Worm (Caenorhabditis elegans) whole organism, early embryonic: ENCODE measurements around the gene lgc-46.

Source experiments
- B0310.2 ChIP-seq: sonication (generic microtip); optimal IDR thresholded peaks from 2 replicates; lab custom pipeline; 2016; ENCODE audit warnings: mild to moderate bottlenecking, missing genetic modification characterization, missing compliant biosample characterization
- F13C5.2 ChIP-seq: sonication (generic microtip); optimal IDR thresholded peaks from 2 replicates; lab custom pipeline; 2017; ENCODE audit warnings: mild to moderate bottlenecking, missing genetic modification characterization, inconsistent platforms, missing compliant biosample characterization
- aly-1 ChIP-seq: sonication (generic microtip); optimal IDR thresholded peaks from 2 replicates; lab custom pipeline; 2016; ENCODE audit warnings: missing genetic modification characterization, missing compliant biosample characterization
- ama-1 ChIP-seq: fragments of 150-350 bp; optimal IDR thresholded peaks from 2 replicates; lab custom pipeline; 2014
- ceh-13 ChIP-seq: fragments of 200-800 bp; sonication (Bioruptor generic); optimal IDR thresholded peaks from 2 replicates; lab custom pipeline; 2018; ENCODE audit warnings: mild to moderate bottlenecking, missing genetic modification characterization, missing compliant biosample characterization
- ceh-36 ChIP-seq: sonication (generic microtip); optimal IDR thresholded peaks from 2 replicates; lab custom pipeline; 2016; ENCODE audit warnings: missing genetic modification characterization, inconsistent platforms, missing compliant biosample characterization
- ets-7 ChIP-seq: sonication (generic microtip); optimal IDR thresholded peaks from 2 replicates; lab custom pipeline; 2016; ENCODE audit warnings: missing genotype, missing genetic modification characterization, missing compliant biosample characterization
- flt-1 ChIP-seq: fragments of 200-800 bp; sonication (Bioruptor generic); IDR thresholded peaks from 2 replicates; pipeline ENCODE4 v1.3.6; 2022; ENCODE audit warnings: missing genetic modification characterization, missing compliant biosample characterization
- hmbx-1 ChIP-seq: sonication (generic microtip); optimal IDR thresholded peaks from 2 replicates; lab custom pipeline; 2016; ENCODE audit warnings: mild to moderate bottlenecking, missing genetic modification characterization, missing compliant biosample characterization
- hmg-4 ChIP-seq: fragments of 200-800 bp; sonication (Bioruptor generic); optimal IDR thresholded peaks from 2 replicates; lab custom pipeline; 2018; ENCODE audit warnings: mild to moderate bottlenecking, missing genetic modification characterization, missing compliant biosample characterization
- hnd-1 ChIP-seq: sonication (generic microtip); optimal IDR thresholded peaks from 2 replicates; lab custom pipeline; 2016; ENCODE audit warnings: missing genetic modification characterization, missing compliant biosample characterization
- pes-1 ChIP-seq: fragments of 200-800 bp; sonication (Bioruptor generic); IDR thresholded peaks from 2 replicates; pipeline ENCODE4 v1.3.6; 2022; ENCODE audit warnings: missing genetic modification reagents, missing genetic modification characterization, missing compliant biosample characterization
- scrt-1 ChIP-seq: fragments of 200-800 bp; sonication (Bioruptor generic); IDR thresholded peaks from 2 replicates; pipeline ENCODE4 v1.3.6; 2022; ENCODE audit warnings: missing genetic modification characterization, missing compliant biosample characterization
- sea-1 ChIP-seq: fragments of 200-800 bp; sonication (Bioruptor generic); conservative IDR thresholded peaks from 2 replicates; pipeline ENCODE4 v1.3.6; 2022; ENCODE audit warnings: missing genetic modification characterization, missing compliant biosample characterization
- tbx-11 ChIP-seq: fragments of 200-800 bp; sonication (Bioruptor generic); IDR thresholded peaks from 2 replicates; pipeline ENCODE4 v1.3.6; 2022; ENCODE audit warnings: missing genetic modification characterization, missing compliant biosample characterization
- tbx-37 ChIP-seq: fragments of 200-800 bp; sonication (Bioruptor generic); conservative IDR thresholded peaks from 2 replicates; pipeline ENCODE4 v1.3.6; 2022; ENCODE audit warnings: missing genetic modification reagents, missing genetic modification characterization, missing compliant biosample characterization
- tra-4 ChIP-seq: sonication (generic microtip); optimal IDR thresholded peaks from 2 replicates; lab custom pipeline; 2017; ENCODE audit warnings: missing genetic modification characterization, missing compliant biosample characterization

The lgc-46 gene

ce11 chrIII:1136827-1137378 lies 1.1 kb upstream of the lgc-46 start:
- TF ChIP-seq F13C5.2 (tag; lab: Kevin White, UChicago) (no peak), hmg-4 (GFP tag; lab: Kevin White, UChicago) (peak; percentile 5), ceh-36 (tag; lab: Kevin White, UChicago) (no peak), flt-1 (GFP tag; lab: Robert Waterston, UW) (no peak)

ce11 chrIII:1131532-1131931 lies 4.3 kb downstream of the lgc-46 start:
- TF ChIP-seq tra-4 (tag; lab: Kevin White, UChicago) = no peak
- no peak for TF ChIP-seq B0310.2 (tag; lab: Kevin White, UChicago)
- TF ChIP-seq flt-1 (GFP tag; lab: Robert Waterston, UW) = no peak
- no peak for TF ChIP-seq hmg-4 (GFP tag; lab: Kevin White, UChicago)
- no peak for TF ChIP-seq F13C5.2 (tag; lab: Kevin White, UChicago)
- TF ChIP-seq tbx-11 (GFP tag; lab: Robert Waterston, UW) = no peak
- TF ChIP-seq scrt-1 (GFP tag; lab: Robert Waterston, UW) = no peak
- no peak for TF ChIP-seq tbx-37 (GFP tag; lab: Robert Waterston, UW)
- TF ChIP-seq ceh-13 (GFP tag; lab: Kevin White, UChicago) = no peak
- no peak for TF ChIP-seq pes-1 (GFP tag; lab: Robert Waterston, UW)
- TF ChIP-seq hmbx-1 (tag; lab: Kevin White, UChicago) = no peak
- no peak for TF ChIP-seq ets-7 (tag; lab: Kevin White, UChicago)
- no peak for TF ChIP-seq ceh-36 (tag; lab: Kevin White, UChicago)

- TF ChIP-seq tbx-11 (GFP tag; lab: Robert Waterston, UW) (no peak), ets-7 (tag; lab: Kevin White, UChicago) (no peak), tbx-37 (GFP tag; lab: Robert Waterston, UW) (no peak), hmg-4 (GFP tag; lab: Kevin White, UChicago) (no peak), F13C5.2 (tag; lab: Kevin White, UChicago) (no peak)
These were observed 10.3 kb downstream of the lgc-46 start for ce11 chrIII:1125494-1125893.

ce11 chrIII:1122239-1122638 lies 13.6 kb downstream of the lgc-46 start:
- TF ChIP-seq hmbx-1 (tag; lab: Kevin White, UChicago) = peak; percentile 18
- TF ChIP-seq scrt-1 (GFP tag; lab: Robert Waterston, UW) = peak; percentile 83
- TF ChIP-seq ama-1 = no peak
- TF ChIP-seq F13C5.2 (tag; lab: Kevin White, UChicago) = peak; percentile 64
- TF ChIP-seq ceh-13 (GFP tag; lab: Kevin White, UChicago) = peak; percentile 25
- peak; percentile 28 for TF ChIP-seq aly-1 (tag; lab: Kevin White, UChicago)
- peak; percentile 44 for TF ChIP-seq ets-7 (tag; lab: Kevin White, UChicago)
- TF ChIP-seq pes-1 (GFP tag; lab: Robert Waterston, UW) = peak; percentile 80
- peak; percentile 84 for TF ChIP-seq hmg-4 (GFP tag; lab: Kevin White, UChicago)
- TF ChIP-seq tbx-11 (GFP tag; lab: Robert Waterston, UW) = peak; percentile 79
- TF ChIP-seq B0310.2 (tag; lab: Kevin White, UChicago) = peak; percentile 51
- 0 out of 2 replicates have a peak, but pooled peaks have one; percentile 60 for TF ChIP-seq sea-1 (GFP tag; lab: Robert Waterston, UW)
- peak; percentile 67 for TF ChIP-seq ceh-36 (tag; lab: Kevin White, UChicago)
- TF ChIP-seq tra-4 (tag; lab: Kevin White, UChicago) = no peak
- peak; percentile 28 for TF ChIP-seq hnd-1 (tag; lab: Kevin White, UChicago)
- TF ChIP-seq tbx-37 (GFP tag; lab: Robert Waterston, UW) = peak; percentile 57
- TF ChIP-seq flt-1 (GFP tag; lab: Robert Waterston, UW) = peak; percentile 69

ce11 chrIII:1115793-1116516 lies 19.9 kb downstream of the lgc-46 start, which contains the start of the genes F58B6.1 and acsd-1:
Gene F58B6.1, minus strand, starts transcription at chrIII:1115925.
Gene acsd-1, plus strand, starts transcription at chrIII:1116466.
- TF ChIP-seq F13C5.2 (tag; lab: Kevin White, UChicago) = no peak
- TF ChIP-seq flt-1 (GFP tag; lab: Robert Waterston, UW) = no peak

ce11 chrIII:1102908-1103307 lies 32.9 kb downstream of the lgc-46 start, which contains the start of gene exc-6:
Gene exc-6, plus strand, starts transcription at chrIII:1103208.
- TF ChIP-seq ceh-13 (GFP tag; lab: Kevin White, UChicago) = no peak
- no peak for TF ChIP-seq hmg-4 (GFP tag; lab: Kevin White, UChicago)

- TF ChIP-seq ceh-36 (tag; lab: Kevin White, UChicago) (peak; percentile 89), tbx-37 (GFP tag; lab: Robert Waterston, UW) (no peak)
These were observed 36.3 kb downstream of the lgc-46 start for ce11 chrIII:1099523-1099922.

ce11 chrIII:1094391-1094790 lies 41.4 kb downstream of the lgc-46 start:
- no peak for TF ChIP-seq aly-1 (tag; lab: Kevin White, UChicago)
- TF ChIP-seq hnd-1 (tag; lab: Kevin White, UChicago) = no peak
- TF ChIP-seq F13C5.2 (tag; lab: Kevin White, UChicago) = no peak
- no peak for TF ChIP-seq scrt-1 (GFP tag; lab: Robert Waterston, UW)
- no peak for TF ChIP-seq hmg-4 (GFP tag; lab: Kevin White, UChicago)
- TF ChIP-seq tbx-11 (GFP tag; lab: Robert Waterston, UW) = no peak
